Fruit fly (Drosophila melanogaster) whole organism, embryonic: ENCODE data around the gene CG44090.

ENCODE experiments used
- Aef1 ChIP-seq: fragments of 200-800 bp; sonication (Bioruptor generic); IDR thresholded peaks from 3 replicates; pipeline ENCODE4 v1.3.6; 2022; ENCODE audit warnings: missing biosample characterization, missing genetic modification characterization
- Atf-2 ChIP-seq: fragments of 200-800 bp; sonication (Bioruptor generic); optimal IDR thresholded peaks from 2 replicates; lab custom pipeline; 2016; ENCODE audit warnings: missing biosample characterization, missing genetic modification characterization
- BEAF-32 ChIP-seq: fragments of 200-800 bp; sonication (Bioruptor generic); optimal IDR thresholded peaks from 3 replicates; lab custom pipeline; 2017; ENCODE audit warnings: missing biosample characterization, missing genetic modification characterization, mild to moderate bottlenecking, moderate library complexity, missing genetic modification reagents
- Blimp-1 ChIP-seq: fragments of 200-800 bp; sonication (Bioruptor generic); optimal IDR thresholded peaks from 3 replicates; lab custom pipeline; 2018; ENCODE audit warnings: missing biosample characterization, missing genetic modification characterization, mild to moderate bottlenecking, moderate library complexity, missing genetic modification reagents
- CG10147 ChIP-seq: fragments of 200-800 bp; sonication (Bioruptor generic); optimal IDR thresholded peaks from 2 replicates; lab custom pipeline; 2019; ENCODE audit warnings: missing biosample characterization, mild to moderate bottlenecking, missing genetic modification characterization, moderate library complexity
- CG10321 ChIP-seq: fragments of 200-800 bp; sonication (Bioruptor generic); IDR thresholded peaks from 2 replicates; pipeline ENCODE4 v1.3.6; 2022; ENCODE audit warnings: missing biosample characterization, missing genetic modification characterization
- CG13287 ChIP-seq: fragments of 200-800 bp; sonication (Bioruptor generic); IDR thresholded peaks from 2 replicates; pipeline ENCODE4 v1.3.6; 2022; ENCODE audit warnings: missing biosample characterization, missing genetic modification characterization; ENCODE audit not compliant: partially characterized antibody
- CG17612 ChIP-seq: fragments of 200-800 bp; sonication (Bioruptor generic); IDR thresholded peaks from 2 replicates; pipeline ENCODE4 v1.3.6; 2022; ENCODE audit warnings: missing biosample characterization, missing genetic modification characterization
- CG17829 ChIP-seq: fragments of 200-800 bp; optimal IDR thresholded peaks from 2 replicates; lab custom pipeline; 2019; ENCODE audit warnings: missing biosample characterization, mild to moderate bottlenecking, missing genetic modification characterization, moderate library complexity
- CG17912 ChIP-seq: fragments of 200-800 bp; sonication (Bioruptor generic); optimal IDR thresholded peaks from 2 replicates; lab custom pipeline; 2018; ENCODE audit warnings: missing biosample characterization, mild to moderate bottlenecking, missing genetic modification characterization
- CG18764 ChIP-seq: fragments of 200-800 bp; sonication (Bioruptor generic); optimal IDR thresholded peaks from 3 replicates; lab custom pipeline; 2016; ENCODE audit warnings: missing biosample characterization, missing genetic modification characterization
- CG2712 ChIP-seq: fragments of 200-800 bp; optimal IDR thresholded peaks from 3 replicates; lab custom pipeline; 2019; ENCODE audit warnings: missing biosample characterization, mild to moderate bottlenecking, missing genetic modification characterization, moderate library complexity
- CG31365 ChIP-seq: fragments of 200-800 bp; sonication (Bioruptor generic); optimal IDR thresholded peaks from 2 replicates; lab custom pipeline; 2018; ENCODE audit warnings: missing biosample characterization, mild to moderate bottlenecking, missing genetic modification characterization
- CG33213 ChIP-seq: fragments of 200-800 bp; sonication (Bioruptor generic); optimal IDR thresholded peaks from 3 replicates; lab custom pipeline; 2016; ENCODE audit warnings: missing biosample characterization, missing genetic modification characterization
- CG3726 ChIP-seq: fragments of 200-800 bp; sonication (Bioruptor generic); IDR thresholded peaks from 3 replicates; pipeline ENCODE4, ENCODE4 v1.3.6; 2022; ENCODE audit warnings: missing biosample characterization, missing genetic modification characterization
- CG3847 ChIP-seq: fragments of 200-800 bp; sonication (Bioruptor generic); IDR thresholded peaks from 2 replicates; pipeline ENCODE4 v1.3.6; 2022; ENCODE audit warnings: missing biosample characterization, missing genetic modification characterization
- CG4328 ChIP-seq: fragments of 200-800 bp; sonication (Bioruptor generic); optimal IDR thresholded peaks from 3 replicates; lab custom pipeline; 2017; ENCODE audit warnings: missing biosample characterization, missing genetic modification reagents, missing genetic modification characterization
- CG5180 ChIP-seq: fragments of 200-800 bp; sonication (Bioruptor generic); optimal IDR thresholded peaks from 3 replicates; lab custom pipeline; 2017; ENCODE audit warnings: missing biosample characterization, missing genetic modification characterization, mild to moderate bottlenecking, moderate library complexity, missing genetic modification reagents
- CG7928 ChIP-seq: fragments of 200-800 bp; sonication (Bioruptor generic); optimal IDR thresholded peaks from 2 replicates; lab custom pipeline; 2017; ENCODE audit warnings: missing biosample characterization, mild to moderate bottlenecking, missing genetic modification characterization
- CG9876 ChIP-seq: fragments of 200-800 bp; sonication (Bioruptor generic); optimal IDR thresholded peaks from 2 replicates; lab custom pipeline; 2016; ENCODE audit warnings: missing biosample characterization, missing genetic modification characterization
- Camta ChIP-seq: fragments of 200-800 bp; sonication (Bioruptor generic); optimal IDR thresholded peaks from 2 replicates; lab custom pipeline; 2016; ENCODE audit warnings: missing biosample characterization, missing genetic modification characterization
- D19A ChIP-seq: fragments of 200-800 bp; optimal IDR thresholded peaks from 3 replicates; lab custom pipeline; 2019; ENCODE audit warnings: missing biosample characterization, mild to moderate bottlenecking, missing genetic modification characterization, moderate library complexity
- HHEX ChIP-seq: fragments of 200-800 bp; sonication (Bioruptor generic); optimal IDR thresholded peaks from 3 replicates; lab custom pipeline; 2017; ENCODE audit warnings: missing biosample characterization, mild to moderate bottlenecking, missing genetic modification characterization, missing genetic modification reagents
- Hmr ChIP-seq: fragments of 200-800 bp; sonication (Bioruptor generic); optimal IDR thresholded peaks from 3 replicates; lab custom pipeline; 2017; ENCODE audit warnings: mild to moderate bottlenecking, missing biosample characterization, missing genetic modification reagents, missing genetic modification characterization
- Kr ChIP-seq: fragments of 200-800 bp; sonication (Bioruptor generic); optimal IDR thresholded peaks from 2 replicates; lab custom pipeline; 2017; ENCODE audit warnings: missing biosample characterization, mild to moderate bottlenecking, missing genetic modification characterization
- Nf-YC ChIP-seq: fragments of 200-800 bp; optimal IDR thresholded peaks from 3 replicates; lab custom pipeline; 2019; ENCODE audit warnings: missing biosample characterization, mild to moderate bottlenecking, missing genetic modification characterization, moderate library complexity
- Scr ChIP-seq: fragments of 200-800 bp; sonication (Bioruptor generic); IDR thresholded peaks from 2 replicates; pipeline ENCODE4 v1.3.6; 2022; ENCODE audit warnings: missing biosample characterization, missing genetic modification characterization; ENCODE audit not compliant: partially characterized antibody
- Six4 ChIP-seq: fragments of 200-800 bp; sonication (Bioruptor generic); optimal IDR thresholded peaks from 2 replicates; lab custom pipeline; 2016; ENCODE audit warnings: missing biosample characterization, missing genetic modification characterization
- Sry-δ ChIP-seq: fragments of 200-800 bp; sonication (Bioruptor generic); optimal IDR thresholded peaks from 2 replicates; lab custom pipeline; 2016; ENCODE audit warnings: missing biosample characterization, missing genetic modification characterization
- bbx ChIP-seq: fragments of 200-800 bp; sonication (Bioruptor generic); IDR thresholded peaks from 2 replicates; pipeline ENCODE4 v1.3.6; 2022; ENCODE audit warnings: missing biosample characterization, missing genetic modification characterization; ENCODE audit not compliant: partially characterized antibody
- bsh ChIP-seq, 2 experiments: fragments of 200-800 bp; sonication (Bioruptor generic); optimal IDR thresholded peaks; 2 replicates each; lab custom pipeline; 2017 to 2018; ENCODE audit warnings: mild to moderate bottlenecking in 2 of 2, missing biosample characterization in 2 of 2, missing genetic modification characterization in 2 of 2, moderate library complexity in 1 of 2
- chinmo ChIP-seq: fragments of 200-800 bp; sonication (Bioruptor generic); IDR thresholded peaks from 4 replicates; pipeline ENCODE4 v1.3.6; 2022; ENCODE audit warnings: missing biosample characterization, missing genetic modification characterization; ENCODE audit not compliant: partially characterized antibody
- ci ChIP-seq: fragments of 200-800 bp; sonication (Bioruptor generic); IDR thresholded peaks from 3 replicates; pipeline ENCODE4 v1.3.6; 2022; ENCODE audit warnings: missing biosample characterization, missing genetic modification characterization
- crol ChIP-seq: fragments of 200-800 bp; sonication (Bioruptor generic); IDR thresholded peaks from 2 replicates; pipeline ENCODE4 v1.3.6; 2022; ENCODE audit warnings: missing biosample characterization, missing genetic modification characterization
- da ChIP-seq: fragments of 200-800 bp; sonication (Bioruptor generic); optimal IDR thresholded peaks from 2 replicates; lab custom pipeline; 2016; ENCODE audit warnings: missing biosample characterization, missing genetic modification characterization
- eve ChIP-seq, 2 experiments: fragments of >200 bp; optimal IDR thresholded peaks; 2 replicates each; lab custom pipeline; 2017; ENCODE audit warnings: missing biosample characterization in 2 of 2, missing genetic modification characterization in 2 of 2
- gcm2 ChIP-seq: fragments of 200-800 bp; sonication (Bioruptor generic); optimal IDR thresholded peaks from 2 replicates; lab custom pipeline; 2016; ENCODE audit warnings: missing biosample characterization, missing genetic modification characterization
- gfzf ChIP-seq: fragments of 200-800 bp; sonication (Bioruptor generic); optimal IDR thresholded peaks from 2 replicates; lab custom pipeline; 2016; ENCODE audit warnings: missing biosample characterization, mild to moderate bottlenecking, missing genetic modification characterization, moderate library complexity
- ham ChIP-seq: fragments of 200-800 bp; sonication (Bioruptor generic); IDR thresholded peaks from 2 replicates; pipeline ENCODE4 v1.3.6; 2022; ENCODE audit warnings: missing biosample characterization, missing genetic modification characterization
- hb ChIP-seq: fragments of 200-800 bp; sonication (Bioruptor generic); IDR thresholded peaks from 3 replicates; pipeline ENCODE4 v1.3.6; 2022; ENCODE audit warnings: missing biosample characterization, missing genetic modification characterization; ENCODE audit not compliant: partially characterized antibody
- her ChIP-seq: fragments of 200-800 bp; sonication (Bioruptor generic); optimal IDR thresholded peaks from 2 replicates; lab custom pipeline; 2016; ENCODE audit warnings: missing biosample characterization, missing genetic modification characterization
- kni ChIP-seq: fragments of 200-800 bp; sonication (Bioruptor generic); optimal IDR thresholded peaks from 3 replicates; lab custom pipeline; 2017; ENCODE audit warnings: mild to moderate bottlenecking, missing biosample characterization, missing genetic modification reagents, missing genetic modification characterization
- lab ChIP-seq: fragments of 200-800 bp; sonication (Bioruptor generic); optimal IDR thresholded peaks from 3 replicates; lab custom pipeline; 2017; ENCODE audit warnings: missing biosample characterization, missing genetic modification characterization, mild to moderate bottlenecking, moderate library complexity, missing genetic modification reagents
- nerfin-1 ChIP-seq: fragments of 200-800 bp; sonication (Bioruptor generic); optimal IDR thresholded peaks from 3 replicates; lab custom pipeline; 2019; ENCODE audit warnings: missing biosample characterization, mild to moderate bottlenecking, missing genetic modification characterization, moderate library complexity
- phol ChIP-seq: fragments of 200-800 bp; sonication (Bioruptor generic); optimal IDR thresholded peaks from 3 replicates; lab custom pipeline; 2018; ENCODE audit warnings: missing biosample characterization, mild to moderate bottlenecking, missing genetic modification characterization, moderate library complexity
- run ChIP-seq: fragments of 200-800 bp; sonication (Bioruptor generic); optimal IDR thresholded peaks from 3 replicates; lab custom pipeline; 2018; ENCODE audit warnings: missing biosample characterization, mild to moderate bottlenecking, missing genetic modification characterization
- sima ChIP-seq: fragments of 200-800 bp; sonication (Bioruptor generic); optimal IDR thresholded peaks from 2 replicates; lab custom pipeline; 2016; ENCODE audit warnings: missing biosample characterization, missing genetic modification characterization
- tup ChIP-seq: fragments of 200-800 bp; sonication (Bioruptor generic); optimal IDR thresholded peaks from 2 replicates; lab custom pipeline; 2016; ENCODE audit warnings: missing biosample characterization, mild to moderate bottlenecking, missing genetic modification characterization, moderate library complexity
- unc-4 ChIP-seq: fragments of 200-800 bp; sonication (Bioruptor generic); IDR thresholded peaks from 2 replicates; pipeline ENCODE4 v1.3.6; 2022; ENCODE audit warnings: missing biosample characterization, missing genetic modification characterization; ENCODE audit not compliant: partially characterized antibody

The CG44090 gene

DNA sequence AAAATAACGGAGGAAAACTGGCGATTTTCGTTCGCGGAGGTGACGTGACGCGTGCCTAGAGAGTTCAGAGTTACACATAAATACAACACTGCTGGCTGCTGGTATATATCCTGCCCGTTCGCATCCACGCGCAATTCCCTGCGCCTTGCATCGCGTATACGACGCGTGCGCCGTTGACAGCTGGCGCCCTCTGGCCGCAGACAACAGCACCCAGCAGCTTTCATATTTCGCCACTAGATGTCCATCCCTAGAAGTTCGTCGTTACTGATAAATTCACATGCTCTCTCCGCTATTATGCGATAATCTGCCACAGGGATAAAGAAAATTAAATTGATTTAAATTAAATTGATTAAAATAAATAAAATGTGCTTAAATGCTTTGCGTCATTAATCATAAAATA is 31.8 kb downstream of the CG44090 start, which contains the start of gene Sur-8 (continued):
- TF ChIP-seq unc-4 (GFP tag; lab: Robert Waterston, UW) (0 out of 2 replicates have a peak, but pooled peaks have one; percentile 20), BEAF-32 (GFP tag; lab: Kevin White, UChicago) (peak; percentile 4), Hmr (GFP tag; lab: Kevin White, UChicago) (peak; percentile 76), phol (no peak), CG18764 (GFP tag; lab: Kevin White, UChicago) (peak; percentile 27), Camta (peak; percentile 45), lab (peak; percentile 79), CG5180 (GFP tag; lab: Kevin White, UChicago) (no peak), gfzf (GFP tag; lab: Kevin White, UChicago) (no peak), nerfin-1 (tag; lab: Kevin White, UChicago) (no peak), CG17912 (GFP tag; lab: Kevin White, UChicago) (peak; percentile 61), Nf-YC (tag; lab: Kevin White, UChicago) (peak; percentile 50), run (tag; lab: Kevin White, UChicago) (no peak), Six4 (peak; percentile 41), CG4328 (GFP tag; lab: Kevin White, UChicago) (peak; percentile 21), sima (no peak), CG17612 (GFP tag; lab: Robert Waterston, UW) (peak; percentile 32; the same call in 1 of the 2 replicates), Blimp-1 (peak; percentile 31), da (no peak), HHEX (GFP tag; lab: Kevin White, UChicago) (peak; percentile 71), CG33213 (GFP tag; lab: Kevin White, UChicago) (peak; percentile 67), bbx (no peak), CG9876 (peak; percentile 60), Kr (GFP tag; lab: Kevin White, UChicago) (no peak), Aef1 (peak; percentile 50; the same call in 1 of the 3 replicates), CG10321 (no peak), D19A (tag; lab: Kevin White, UChicago) (no peak), CG13287 (GFP tag; lab: Robert Waterston, UW) (0 out of 2 replicates have a peak, but pooled peaks have one; percentile 27), kni (GFP tag; lab: Kevin White, UChicago) (no peak), Sry-δ (peak; percentile 23), CG2712 (tag; lab: Kevin White, UChicago) (no peak), CG10147 (GFP tag; lab: Kevin White, UChicago) (no peak), her (GFP tag; lab: Kevin White, UChicago) (peak; percentile 65), ham (GFP tag; lab: Robert Waterston, UW) (no peak; the same call in 1 of the 2 replicates), Atf-2 (peak; percentile 65), gcm2 (no peak), CG3726 (GFP tag; lab: Robert Waterston, UW) (peak; percentile 56; the same call in 2 of the 3 replicates), tup (GFP tag; lab: Kevin White, UChicago) (no peak), chinmo (GFP tag; lab: Robert Waterston, UW) (0 out of 4 replicates have a peak, but pooled peaks have one; percentile 26), ci (GFP tag; lab: Robert Waterston, UW) (peak; percentile 86), crol (GFP tag; lab: Robert Waterston, UW) (no peak), CG7928 (GFP tag; lab: Kevin White, UChicago) (no peak), hb (GFP tag; lab: Robert Waterston, UW) (no peak), bsh (GFP tag; optimal IDR thresholded peaks at IDR 0.05; lab: Kevin White, UChicago) (peak in 1 of 2 experiments; percentile 45), Scr (GFP tag; lab: Robert Waterston, UW) (peak; percentile 21; the same call in 1 of the 2 replicates), CG31365 (tag; lab: Kevin White, UChicago) (peak; percentile 11), CG17829 (tag; lab: Kevin White, UChicago) (peak; percentile 53), eve (GFP tag; optimal IDR thresholded peaks at IDR 0.05; lab: Kevin White, UChicago) (no peak), CG3847 (GFP tag; lab: Robert Waterston, UW) (peak; percentile 61)
